Fruit fly (Drosophila melanogaster) whole organism, adult: ENCODE results near the gene CG12115.

Experiments used
- CG11617 ChIP-seq: fragments of 200-800 bp; sonication (Bioruptor generic); optimal IDR thresholded peaks from 2 replicates; lab custom pipeline; 2017; ENCODE audit warnings: mild to moderate bottlenecking, missing biosample characterization, missing genetic modification reagents, missing genetic modification characterization
- CG12768 ChIP-seq: fragments of 200-800 bp; sonication (Bioruptor generic); optimal IDR thresholded peaks from 2 replicates; lab custom pipeline; 2017; ENCODE audit warnings: missing biosample characterization, missing genetic modification characterization, mild to moderate bottlenecking, moderate library complexity, missing genetic modification reagents
- CG14711 ChIP-seq: fragments of 200-800 bp; sonication (Bioruptor generic); optimal IDR thresholded peaks from 2 replicates; lab custom pipeline; 2018; ENCODE audit warnings: missing biosample characterization, mild to moderate bottlenecking, missing genetic modification characterization, moderate library complexity
- CG1620 ChIP-seq: fragments of 200-800 bp; sonication (Bioruptor generic); optimal IDR thresholded peaks from 2 replicates; lab custom pipeline; 2016; ENCODE audit warnings: missing biosample characterization, missing genetic modification characterization
- CG33017 ChIP-seq: fragments of 200-800 bp; sonication (Bioruptor generic); optimal IDR thresholded peaks from 2 replicates; lab custom pipeline; 2018; ENCODE audit warnings: missing biosample characterization, mild to moderate bottlenecking, missing genetic modification characterization, moderate library complexity
- CG5204 ChIP-seq: fragments of 200-800 bp; sonication (Bioruptor generic); optimal IDR thresholded peaks from 2 replicates; lab custom pipeline; 2016; ENCODE audit warnings: missing biosample characterization, missing genetic modification characterization
- CG7045 ChIP-seq: fragments of 200-800 bp; sonication (Bioruptor generic); optimal IDR thresholded peaks from 2 replicates; lab custom pipeline; 2017; ENCODE audit warnings: missing biosample characterization, mild to moderate bottlenecking, missing genetic modification characterization
- CG7101 ChIP-seq: fragments of 200-800 bp; sonication (Bioruptor generic); optimal IDR thresholded peaks from 2 replicates; lab custom pipeline; 2018; ENCODE audit warnings: missing biosample characterization, mild to moderate bottlenecking, missing genetic modification characterization, moderate library complexity
- Clk ChIP-seq: fragments of 200-800 bp; sonication (Bioruptor generic); optimal IDR thresholded peaks from 2 replicates; lab custom pipeline; 2017; ENCODE audit warnings: missing biosample characterization, missing genetic modification characterization
- Crg-1 ChIP-seq: fragments of 200-800 bp; sonication (Bioruptor generic); optimal IDR thresholded peaks from 2 replicates; lab custom pipeline; 2016; ENCODE audit warnings: missing biosample characterization, missing genetic modification characterization
- Hr96 ChIP-seq: fragments of 200-800 bp; sonication (Bioruptor generic); optimal IDR thresholded peaks from 2 replicates; lab custom pipeline; 2016; ENCODE audit warnings: missing biosample characterization, missing genetic modification characterization
- Mnt ChIP-seq: fragments of 200-800 bp; sonication (Bioruptor generic); optimal IDR thresholded peaks from 2 replicates; lab custom pipeline; 2016; ENCODE audit warnings: missing biosample characterization, mild to moderate bottlenecking, missing genetic modification characterization
- bab1 ChIP-seq: fragments of 200-800 bp; sonication (Bioruptor generic); optimal IDR thresholded peaks from 3 replicates; lab custom pipeline; 2019; ENCODE audit warnings: missing biosample characterization, mild to moderate bottlenecking, missing genetic modification characterization, moderate library complexity
- cic ChIP-seq: fragments of 200-800 bp; sonication (Bioruptor generic); optimal IDR thresholded peaks from 2 replicates; lab custom pipeline; 2017; ENCODE audit warnings: missing biosample characterization, mild to moderate bottlenecking, missing genetic modification characterization, moderate library complexity
- cnc ChIP-seq, 2 experiments: fragments of >200 bp; optimal IDR thresholded peaks; 2 replicates each; lab custom pipeline; 2017
- kay ChIP-seq: fragments of 200-800 bp; sonication (Bioruptor generic); peaks from one replicate; lab custom pipeline; 2016; ENCODE audit warnings: missing biosample characterization, missing genetic modification characterization, borderline replicate concordance
- ovo ChIP-seq: fragments of 200-800 bp; sonication (Bioruptor generic); optimal IDR thresholded peaks from 2 replicates; lab custom pipeline; 2016; ENCODE audit warnings: missing biosample characterization, missing genetic modification characterization
- pad ChIP-seq: fragments of 200-800 bp; sonication (Bioruptor generic); optimal IDR thresholded peaks from 3 replicates; lab custom pipeline; 2017; ENCODE audit warnings: missing biosample characterization, missing genetic modification characterization, mild to moderate bottlenecking, moderate library complexity, missing genetic modification reagents
- tj ChIP-seq: fragments of 200-800 bp; sonication (Bioruptor generic); optimal IDR thresholded peaks from 3 replicates; lab custom pipeline; 2017; ENCODE audit warnings: missing biosample characterization, mild to moderate bottlenecking, missing genetic modification characterization, moderate library complexity
- toe ChIP-seq: fragments of 200-800 bp; sonication (Bioruptor generic); optimal IDR thresholded peaks from 2 replicates; lab custom pipeline; 2016; ENCODE audit warnings: missing biosample characterization, missing genetic modification characterization

CG12115 gene

DNA sequence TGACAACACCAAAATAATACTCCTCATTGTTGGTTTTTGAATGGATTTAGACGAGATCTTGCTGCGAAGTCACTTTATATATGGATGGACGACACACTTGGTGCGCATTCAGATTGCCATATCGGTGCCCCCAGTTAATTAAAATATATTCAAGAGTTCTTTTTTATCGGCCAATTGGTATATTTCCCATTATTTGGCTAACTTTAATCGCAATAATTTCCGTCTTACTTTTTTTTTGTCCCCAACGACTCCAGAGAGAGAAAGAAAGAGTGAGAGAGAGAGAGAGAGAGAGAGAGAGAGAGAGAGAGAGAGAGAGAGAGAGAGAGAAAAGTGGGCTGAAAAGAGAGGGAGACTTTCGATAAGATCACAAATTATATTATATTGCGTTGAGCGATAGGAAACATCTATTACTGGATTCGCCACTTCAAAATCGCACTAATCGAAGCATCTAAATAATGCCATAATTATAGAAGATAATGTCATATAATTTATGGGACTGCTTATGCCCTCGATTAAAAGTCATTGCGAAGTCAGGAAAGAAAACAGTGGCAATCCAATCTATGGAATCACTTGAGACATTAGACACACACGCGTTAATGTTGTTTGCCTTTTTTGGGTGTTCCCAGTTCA, at the start of gene CG12115:
TSS of gene CG12115 (minus strand) at position 51 of the 630 bp plus-strand sequence.
- no peak for TF ChIP-seq CG7101 (tag; lab: Kevin White, UChicago)
- TF ChIP-seq toe (GFP tag; lab: Kevin White, UChicago): no peak
- TF ChIP-seq cnc (optimal IDR thresholded peaks at IDR 0.05; lab: Kevin White, UChicago): no peak

dm6 chrX:9236485-9236884, 46.1 kb upstream of the CG12115 start, which contains the start of gene Ir8a:
TSS of gene Ir8a (minus strand) at chrX:9236585.
- TF ChIP-seq tj (GFP tag; lab: Kevin White, UChicago) (no peak), toe (GFP tag; lab: Kevin White, UChicago) (no peak)

DNA sequence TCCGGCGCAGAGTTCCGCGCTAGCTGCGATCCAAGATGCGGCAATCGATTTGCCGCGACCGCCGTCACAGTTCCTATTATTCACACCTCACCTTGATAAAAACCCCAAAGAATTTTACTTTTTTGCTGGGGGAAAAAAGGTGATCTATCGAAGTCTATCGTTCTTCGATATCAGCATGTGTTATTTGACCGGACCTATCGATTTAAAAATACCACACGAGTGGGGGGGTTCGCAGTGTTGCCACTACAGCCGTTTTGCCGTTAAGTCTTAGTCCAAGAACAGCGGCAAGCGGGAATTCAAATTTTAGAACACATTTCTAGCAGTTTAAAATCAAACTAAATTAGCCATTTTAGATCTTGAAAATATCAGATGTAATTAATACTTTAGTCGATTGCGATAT, 41.8 kb upstream of the CG12115 start, which contains the start of gene CG12121:
TSS of gene CG12121 (minus strand) at position 180 of the 400 bp plus-strand sequence.
- TF ChIP-seq CG1620 (GFP tag; lab: Kevin White, UChicago) (no peak), CG14711 (tag; lab: Kevin White, UChicago) (peak; percentile 31), bab1 (GFP tag; lab: Kevin White, UChicago) (peak; percentile 65)

dm6 chrX:9226837-9227236, 36.4 kb upstream of the CG12115 start, which contains the start of gene Gr8a:
TSS of gene Gr8a (plus strand) at chrX:9227137.
- TF ChIP-seq CG33017 (tag; lab: Kevin White, UChicago) (no peak), bab1 (GFP tag; lab: Kevin White, UChicago) (no peak), Hr96 (GFP tag; lab: Kevin White, UChicago) (no peak), Mnt (no peak)

DNA sequence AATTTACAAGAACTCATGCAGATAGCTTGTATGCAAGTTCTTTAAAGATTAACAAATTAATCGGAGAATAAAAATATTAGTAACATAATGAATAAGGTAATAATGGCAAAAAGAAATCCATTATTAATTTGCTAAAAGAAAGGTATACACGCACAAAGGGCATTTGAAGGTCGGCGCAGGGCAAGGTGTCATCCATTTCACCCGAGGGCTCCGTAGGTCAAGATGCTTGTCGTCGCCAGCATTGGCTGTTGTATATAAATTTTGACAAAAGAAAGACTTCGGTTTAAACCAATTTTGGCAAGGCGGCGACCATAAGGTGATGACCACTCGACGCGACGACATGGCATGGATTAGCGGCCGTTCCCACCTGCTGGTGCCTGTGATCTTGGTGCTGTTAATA, 34.7 kb upstream of the CG12115 start, which contains the start of gene CG15370:
TSS of gene CG15370 (plus strand) at position 301 of the 400 bp plus-strand sequence.
- no peak for TF ChIP-seq Hr96 (GFP tag; lab: Kevin White, UChicago)

DNA sequence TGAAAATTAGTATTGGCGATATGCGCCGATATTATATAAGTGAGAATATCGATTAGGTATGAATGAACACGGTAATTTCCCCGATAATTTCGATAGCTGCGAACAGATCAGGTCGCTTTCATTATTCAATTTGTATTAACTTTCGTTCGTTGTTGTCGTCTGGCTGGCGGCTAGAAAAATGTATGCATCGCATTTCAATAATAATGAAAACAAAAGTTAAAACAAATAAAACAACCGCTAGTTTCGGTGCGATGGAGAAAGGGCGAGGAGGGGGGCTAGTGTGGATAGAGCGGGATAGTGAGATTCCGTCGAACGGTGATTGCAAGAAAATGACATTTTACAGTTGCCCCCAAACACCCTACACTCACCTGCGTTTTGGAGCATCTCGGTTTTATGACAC, 34.0 kb upstream of the CG12115 start:
- TF ChIP-seq ovo (GFP tag; lab: Kevin White, UChicago) (peak; percentile 30), toe (GFP tag; lab: Kevin White, UChicago) (no peak)

DNA sequence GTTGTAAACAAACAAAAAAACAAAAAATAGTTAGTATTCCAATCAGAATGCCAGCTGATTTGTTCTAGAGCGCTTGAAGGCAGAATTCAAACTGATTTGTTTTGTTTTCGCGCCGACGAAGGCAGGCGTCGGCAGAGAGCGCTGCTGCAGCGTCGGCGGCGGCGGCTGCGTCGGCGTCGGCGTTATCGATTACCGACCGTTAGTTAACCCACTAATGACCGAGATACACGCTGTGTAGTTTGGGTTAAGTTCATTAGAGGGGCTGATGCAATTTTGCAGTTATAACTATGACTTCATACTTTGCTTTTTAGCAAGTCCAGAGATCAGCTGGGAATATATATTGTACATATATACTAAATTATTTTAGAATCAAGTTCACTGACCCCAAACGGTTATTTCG, 32.8 kb upstream of the CG12115 start, which contains the start of gene t:
TSS of gene t (minus strand) at position 76 of the 400 bp plus-strand sequence.
- no peak for TF ChIP-seq CG14711 (tag; lab: Kevin White, UChicago)
- TF ChIP-seq CG12768 (GFP tag; lab: Kevin White, UChicago): no peak
- TF ChIP-seq CG5204: peak; percentile 17
- no peak for TF ChIP-seq CG7045 (GFP tag; lab: Kevin White, UChicago)
- no peak for TF ChIP-seq CG7101 (tag; lab: Kevin White, UChicago)
- no peak for TF ChIP-seq toe (GFP tag; lab: Kevin White, UChicago)

dm6 chrX:9220434-9220833, 30.0 kb upstream of the CG12115 start:
- no peak for TF ChIP-seq kay (GFP tag; lab: Kevin White, UChicago)
- TF ChIP-seq cnc (optimal IDR thresholded peaks at IDR 0.05; lab: Kevin White, UChicago): no peak
- TF ChIP-seq bab1 (GFP tag; lab: Kevin White, UChicago): peak; percentile 26
- no peak for TF ChIP-seq ovo (GFP tag; lab: Kevin White, UChicago)
- TF ChIP-seq CG33017 (tag; lab: Kevin White, UChicago): peak; percentile 9
- TF ChIP-seq tj (GFP tag; lab: Kevin White, UChicago): no peak

DNA sequence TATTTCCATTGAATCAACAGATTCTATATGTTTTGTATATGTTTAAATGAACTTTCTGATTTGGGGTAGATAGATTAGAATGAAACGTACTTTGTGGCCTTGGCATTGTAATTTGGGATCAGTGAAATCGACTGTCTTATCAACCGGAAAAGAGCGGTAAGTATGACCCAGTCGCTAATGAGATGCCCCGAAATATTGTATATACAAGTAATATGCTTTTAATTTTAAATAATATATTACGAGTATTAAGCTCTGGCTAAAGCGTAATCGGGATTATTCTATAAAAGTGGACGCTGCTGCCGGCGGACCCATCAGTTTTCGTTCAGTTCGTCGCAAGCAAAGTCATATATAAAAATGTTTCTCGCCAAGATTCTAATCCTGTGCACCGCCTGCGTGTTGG, 26.2 kb upstream of the CG12115 start, which contains the start of gene CG15369:
TSS of gene CG15369 (plus strand) at position 301 of the 400 bp plus-strand sequence.
- TF ChIP-seq Mnt (no peak), CG12768 (GFP tag; lab: Kevin White, UChicago) (no peak), toe (GFP tag; lab: Kevin White, UChicago) (no peak), CG5204 (no peak), ovo (GFP tag; lab: Kevin White, UChicago) (no peak), CG7045 (GFP tag; lab: Kevin White, UChicago) (no peak), pad (no peak), CG33017 (tag; lab: Kevin White, UChicago) (no peak), Clk (GFP tag; lab: Kevin White, UChicago) (no peak), Hr96 (GFP tag; lab: Kevin White, UChicago) (no peak), cic (no peak), CG14711 (tag; lab: Kevin White, UChicago) (no peak), CG7101 (tag; lab: Kevin White, UChicago) (no peak), tj (GFP tag; lab: Kevin White, UChicago) (no peak), CG11617 (GFP tag; lab: Kevin White, UChicago) (no peak), CG1620 (GFP tag; lab: Kevin White, UChicago) (no peak), kay (GFP tag; lab: Kevin White, UChicago) (no peak), Crg-1 (GFP tag; lab: Kevin White, UChicago) (no peak)
